Worm (Caenorhabditis elegans) whole organism, L3 larva: Measurements from ENCODE around the gene cyn-2.

ENCODE experiments used
- elt-2 ChIP-seq: sonication (generic microtip); optimal IDR thresholded peaks from 2 replicates; lab custom pipeline; 2016; ENCODE audit warnings: missing genetic modification reagents, mild to moderate bottlenecking, missing genetic modification characterization, missing compliant biosample characterization
- mdl-1 ChIP-seq: fragments of 150-350 bp; optimal IDR thresholded peaks from 2 replicates; lab custom pipeline; 2014; ENCODE audit warnings: missing biosample characterization, missing genetic modification characterization

DNA sequence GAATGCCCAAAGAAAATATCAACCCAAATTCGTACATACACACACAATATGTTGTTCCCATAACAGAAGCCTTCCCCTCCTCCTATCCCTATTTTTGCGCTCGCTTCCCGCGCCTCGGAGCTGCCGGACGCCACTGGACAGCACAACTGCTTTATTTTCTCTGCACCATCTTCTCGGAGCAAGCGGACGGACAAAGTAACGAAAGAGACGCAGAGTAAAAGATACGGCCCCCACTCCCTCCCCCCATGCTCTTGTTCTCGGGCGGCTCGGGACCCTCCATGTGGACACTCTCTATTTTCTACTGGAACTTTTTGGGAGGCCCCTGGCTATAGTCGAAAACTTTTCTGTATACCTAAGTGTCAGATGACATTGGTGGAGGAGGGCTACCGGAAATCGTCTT, 5.4 kb downstream of the cyn-2 start:
- no peak for TF ChIP-seq elt-2 (tag; lab: Kevin White, UChicago)
- TF ChIP-seq mdl-1 (tag; lab: Kevin White, UChicago): no peak
